Worm (Caenorhabditis elegans): Measurements from ENCODE around the gene C30B5.17.
A peak's percentile ranks its signal among the peaks of the same experiment; 100 is the strongest.

- TF ChIP-seq snpc-4 (tag; optimal IDR thresholded peaks at IDR 0.05) (no peak), pqm-1 (tag; optimal IDR thresholded peaks at IDR 0.05) (no peak), ceh-90 (tag; optimal IDR thresholded peaks at IDR 0.05) (no peak), zag-1 (tag; optimal IDR thresholded peaks at IDR 0.05) (no peak), lin-15B (tag; optimal IDR thresholded peaks at IDR 0.05) (no peak), pag-3 (tag; optimal IDR thresholded peaks at IDR 0.05; ENCODE audit: borderline replicate concordance, insufficient read depth) (no peak), ets-5 (GFP tag; IDR thresholded peaks at IDR 0.05) (no peak), nhr-11 (tag; optimal IDR thresholded peaks at IDR 0.05) (no peak), efl-3 (GFP tag; optimal IDR thresholded peaks at IDR 0.05) (no peak), lin-13 (GFP tag; optimal IDR thresholded peaks at IDR 0.05) (no peak), jun-1 (tag; optimal IDR thresholded peaks at IDR 0.05) (no peak), blmp-1 (tag; optimal IDR thresholded peaks at IDR 0.05) (peak; percentile 45), mab-9 (GFP tag; IDR thresholded peaks at IDR 0.05) (no peak)
These were observed 21.5 kb downstream of the C30B5.17 start for ce11 chrII:6181337-6181736.
